Worm (Caenorhabditis elegans): ENCODE data around the gene rcan-1.
A peak's percentile ranks its signal among the peaks of the same experiment; 100 is the strongest.

rcan-1 gene

ce11 chrIII:5714984-5715454, 31.1 kb upstream of the rcan-1 start:
- TF ChIP-seq nhr-85 (tag) (peak; percentile 56), pqm-1 (tag; optimal IDR thresholded peaks at IDR 0.05) (no peak), efl-1 (optimal IDR thresholded peaks at IDR 0.05) (no peak), efl-1 (GFP tag; optimal IDR thresholded peaks at IDR 0.05 in 1 of 2) (peak in 1 of 2 experiments; percentile 78), hpl-2 (GFP tag; optimal IDR thresholded peaks at IDR 0.05) (no peak), swsn-7 (tag; optimal IDR thresholded peaks at IDR 0.05) (no peak), blmp-1 (tag; optimal IDR thresholded peaks at IDR 0.05) (peak; percentile 31), unc-86 (tag; optimal IDR thresholded peaks at IDR 0.05) (no peak), alr-1 (tag; optimal IDR thresholded peaks at IDR 0.05; ENCODE audit: borderline replicate concordance) (no peak), ceh-82 (tag; optimal IDR thresholded peaks at IDR 0.05) (no peak), ztf-11 (tag; optimal IDR thresholded peaks at IDR 0.05) (no peak), F16B12.6 (tag; optimal IDR thresholded peaks at IDR 0.05) (no peak)

ce11 chrIII:5714230-5714983, 30.5 kb upstream of the rcan-1 start, which contains the start of gene arf-1:
arf-1 (plus strand) TSS chrIII:5714886.
- TF ChIP-seq lin-14 (GFP tag; optimal IDR thresholded peaks at IDR 0.05) (peak; percentile 1), lin-35 (GFP tag; optimal IDR thresholded peaks at IDR 0.05) (peak in 1 of 2 experiments; percentile 29), elt-3 (tag; optimal IDR thresholded peaks at IDR 0.05) (peak in 1 of 6 experiments; percentile 8), blmp-1 (tag; optimal IDR thresholded peaks at IDR 0.05) (no peak)

- TF ChIP-seq nhr-77 (tag; optimal IDR thresholded peaks at IDR 0.05) (no peak), nhr-76 (tag; optimal IDR thresholded peaks at IDR 0.05) (no peak), dsc-1 (tag; optimal IDR thresholded peaks at IDR 0.05) (no peak), aly-2 (tag; optimal IDR thresholded peaks at IDR 0.05) (no peak), mab-9 (GFP tag; IDR thresholded peaks at IDR 0.05) (no peak), nhr-90 (tag; optimal IDR thresholded peaks at IDR 0.05; ENCODE audit: poor library complexity) (no peak), nhr-11 (tag; optimal IDR thresholded peaks at IDR 0.05) (no peak), ztf-11 (tag; optimal IDR thresholded peaks at IDR 0.05) (no peak), isw-1 (GFP tag; IDR thresholded peaks at IDR 0.05) (no peak)
Measured at ce11 chrIII:5711881-5712643, 28.2 kb upstream of the rcan-1 start.

ce11 chrIII:5711242-5711641, 27.3 kb upstream of the rcan-1 start, which contains the start of gene rbm-26:
rbm-26 (plus strand) TSS chrIII:5711542.
- no peak for TF ChIP-seq unc-130 (tag; optimal IDR thresholded peaks at IDR 0.05)
- peak; percentile 56 for TF ChIP-seq blmp-1 (tag; optimal IDR thresholded peaks at IDR 0.05)

- TF ChIP-seq ztf-4 (tag; optimal IDR thresholded peaks at IDR 0.05) = no peak
- peak in 1 of 2 experiments; percentile 87 for TF ChIP-seq lsy-2 (tag; optimal IDR thresholded peaks at IDR 0.05)
- peak; percentile 37 for TF ChIP-seq nhr-71 (tag; optimal IDR thresholded peaks at IDR 0.05)
- peak; percentile 30 for TF ChIP-seq xbp-1 (tag; optimal IDR thresholded peaks at IDR 0.05)
- no peak for TF ChIP-seq nhr-84 (tag; optimal IDR thresholded peaks at IDR 0.05)
- TF ChIP-seq nhr-12 (tag; optimal IDR thresholded peaks at IDR 0.05) = no peak
- no peak for TF ChIP-seq ceh-88 (GFP tag; IDR thresholded peaks at IDR 0.05)
- TF ChIP-seq ceh-82 (tag; optimal IDR thresholded peaks at IDR 0.05) = peak in 1 of 3 experiments; percentile 2
- TF ChIP-seq swsn-7 (tag; optimal IDR thresholded peaks at IDR 0.05) = no peak
- TF ChIP-seq dsc-1 (tag; optimal IDR thresholded peaks at IDR 0.05) = no peak
- TF ChIP-seq snpc-4 (tag; optimal IDR thresholded peaks at IDR 0.05) = no peak
- no peak for TF ChIP-seq pax-3 (tag; optimal IDR thresholded peaks at IDR 0.05)
- TF ChIP-seq ztf-11 (tag; optimal IDR thresholded peaks at IDR 0.05) = no peak
- TF ChIP-seq unc-130 (tag; optimal IDR thresholded peaks at IDR 0.05) = peak; percentile 51
- no peak for TF ChIP-seq sox-4 (tag; optimal IDR thresholded peaks at IDR 0.05)
- no peak for TF ChIP-seq nhr-19 (GFP tag; conservative IDR thresholded peaks at IDR 0.05)
- TF ChIP-seq isw-1 (GFP tag; IDR thresholded peaks at IDR 0.05) = no peak
- no peak for TF ChIP-seq mab-9 (GFP tag; IDR thresholded peaks at IDR 0.05)
- peak in 1 of 2 experiments; percentile 53 for TF ChIP-seq mdl-1 (tag; optimal IDR thresholded peaks at IDR 0.05)
- no peak for TF ChIP-seq nhr-28 (tag; optimal IDR thresholded peaks at IDR 0.05)
- peak; percentile 38 for TF ChIP-seq elt-2 (tag; optimal IDR thresholded peaks at IDR 0.05)
- TF ChIP-seq ets-5 (GFP tag; IDR thresholded peaks at IDR 0.05) = no peak
- no peak for TF ChIP-seq aly-2 (tag; optimal IDR thresholded peaks at IDR 0.05)
- TF ChIP-seq nhr-77 (tag; optimal IDR thresholded peaks at IDR 0.05) = no peak
- TF ChIP-seq ceh-90 (tag; optimal IDR thresholded peaks at IDR 0.05) = no peak
- no peak for TF ChIP-seq nhr-76 (tag; optimal IDR thresholded peaks at IDR 0.05)
- TF ChIP-seq mep-1 (tag; optimal IDR thresholded peaks at IDR 0.05) = peak; percentile 33
Measured at ce11 chrIII:5710676-5711075, 26.8 kb upstream of the rcan-1 start.

All from whole organism, L1 larva.